Fruit fly (Drosophila melanogaster) whole organism, embryonic: ENCODE results near the gene RabX6.

Source experiments
- Bgb ChIP-seq: fragments of 200-800 bp; sonication (Bioruptor generic); IDR thresholded peaks from 2 replicates; pipeline ENCODE4 v1.3.6; 2022; ENCODE audit warnings: missing biosample characterization, missing genetic modification characterization; ENCODE audit not compliant: partially characterized antibody
- CG10431 ChIP-seq: fragments of 200-800 bp; sonication (Bioruptor generic); optimal IDR thresholded peaks from 3 replicates; lab custom pipeline; 2018; ENCODE audit warnings: missing biosample characterization, mild to moderate bottlenecking, missing genetic modification characterization
- CG10462 ChIP-seq: fragments of 200-800 bp; sonication (Bioruptor generic); optimal IDR thresholded peaks from 2 replicates; lab custom pipeline; 2016; ENCODE audit warnings: missing biosample characterization, missing genetic modification characterization
- CG10959 ChIP-seq: fragments of 200-800 bp; sonication (Bioruptor generic); IDR thresholded peaks from 2 replicates; pipeline ENCODE4 v1.3.6; 2022; ENCODE audit warnings: missing biosample characterization, missing genetic modification characterization
- CG14965 ChIP-seq: fragments of 200-800 bp; sonication (Bioruptor generic); optimal IDR thresholded peaks from 2 replicates; lab custom pipeline; 2016; ENCODE audit warnings: missing biosample characterization, missing genetic modification characterization, borderline replicate concordance
- CG15011 ChIP-seq: fragments of 200-800 bp; sonication (Bioruptor generic); optimal IDR thresholded peaks from 3 replicates; lab custom pipeline; 2018; ENCODE audit warnings: missing biosample characterization, mild to moderate bottlenecking, missing genetic modification characterization
- CG1602 ChIP-seq: fragments of 200-800 bp; sonication (Bioruptor generic); optimal IDR thresholded peaks from 3 replicates; lab custom pipeline; 2016; ENCODE audit warnings: missing biosample characterization, missing genetic modification characterization
- CG16813 ChIP-seq: fragments of 200-800 bp; sonication (Bioruptor generic); IDR thresholded peaks from 3 replicates; pipeline ENCODE4 v1.3.6; 2022; ENCODE audit warnings: missing biosample characterization, missing genetic modification characterization; ENCODE audit not compliant: partially characterized antibody
- CG18262 ChIP-seq: fragments of 200-800 bp; optimal IDR thresholded peaks from 3 replicates; lab custom pipeline; 2019; ENCODE audit warnings: missing biosample characterization, mild to moderate bottlenecking, missing genetic modification characterization, moderate library complexity
- CG2129 ChIP-seq: fragments of 200-800 bp; sonication (Bioruptor generic); IDR thresholded peaks from 2 replicates; pipeline ENCODE4 v1.3.6; 2022; ENCODE audit warnings: missing biosample characterization, missing genetic modification characterization; ENCODE audit not compliant: partially characterized antibody
- CG4360 ChIP-seq: fragments of 200-800 bp; sonication (Bioruptor generic); IDR thresholded peaks from 2 replicates; pipeline ENCODE4 v1.3.6; 2022; ENCODE audit warnings: missing biosample characterization, missing genetic modification characterization
- CG4404 ChIP-seq: fragments of 200-800 bp; sonication (Bioruptor generic); IDR thresholded peaks from 2 replicates; pipeline ENCODE4 v1.3.6; 2022; ENCODE audit warnings: missing biosample characterization, missing genetic modification characterization
- CG5245 ChIP-seq: fragments of 200-800 bp; sonication (Bioruptor generic); optimal IDR thresholded peaks from 3 replicates; lab custom pipeline; 2016; ENCODE audit warnings: missing biosample characterization, missing genetic modification characterization
- CG7556 ChIP-seq: fragments of 200-800 bp; sonication (Bioruptor generic); optimal IDR thresholded peaks from 2 replicates; lab custom pipeline; 2017; ENCODE audit warnings: missing biosample characterization, mild to moderate bottlenecking, missing genetic modification characterization
- D ChIP-seq, 2 experiments: fragments of 200-800 bp in 1 of 2; fragments of >200 bp in 1 of 2; sonication (Bioruptor generic) in 1 of 2; optimal IDR thresholded peaks; 2 replicates in 1 of 2; 3 replicates in 1 of 2; lab custom pipeline; 2017; ENCODE audit warnings: mild to moderate bottlenecking in 1 of 2, missing biosample characterization in 1 of 2, missing genetic modification characterization in 1 of 2, missing genetic modification reagents in 1 of 2
- ERR ChIP-seq: fragments of 200-800 bp; sonication (Bioruptor generic); optimal IDR thresholded peaks from 2 replicates; lab custom pipeline; 2016; ENCODE audit warnings: missing biosample characterization, missing genetic modification characterization
- Ets97D ChIP-seq: fragments of 200-800 bp; sonication (Bioruptor generic); optimal IDR thresholded peaks from 3 replicates; lab custom pipeline; 2016; ENCODE audit warnings: missing biosample characterization, missing genetic modification characterization
- Fer1 ChIP-seq: fragments of 200-800 bp; sonication (Bioruptor generic); optimal IDR thresholded peaks from 2 replicates; lab custom pipeline; 2017; ENCODE audit warnings: missing biosample characterization, mild to moderate bottlenecking, missing genetic modification characterization
- Fer2 ChIP-seq: fragments of 200-800 bp; sonication (Bioruptor generic); optimal IDR thresholded peaks from 2 replicates; lab custom pipeline; 2018; ENCODE audit warnings: missing biosample characterization, mild to moderate bottlenecking, missing genetic modification characterization, moderate library complexity
- HmgZ ChIP-seq: fragments of 200-800 bp; sonication (Bioruptor generic); optimal IDR thresholded peaks from 2 replicates; lab custom pipeline; 2018; ENCODE audit warnings: missing biosample characterization, mild to moderate bottlenecking, missing genetic modification characterization
- Kr ChIP-seq: fragments of 200-800 bp; sonication (Bioruptor generic); optimal IDR thresholded peaks from 2 replicates; lab custom pipeline; 2017; ENCODE audit warnings: missing biosample characterization, mild to moderate bottlenecking, missing genetic modification characterization
- Lhr ChIP-seq: fragments of 200-800 bp; sonication (Bioruptor generic); optimal IDR thresholded peaks from 3 replicates; lab custom pipeline; 2017; ENCODE audit warnings: mild to moderate bottlenecking, missing biosample characterization, missing genetic modification reagents, missing genetic modification characterization
- Mad ChIP-seq: fragments of 200-800 bp; sonication (Bioruptor generic); optimal IDR thresholded peaks from 2 replicates; lab custom pipeline; 2016; ENCODE audit warnings: missing biosample characterization, missing genetic modification characterization
- Max ChIP-seq: fragments of 200-800 bp; sonication (Bioruptor generic); optimal IDR thresholded peaks from 2 replicates; lab custom pipeline; 2016; ENCODE audit warnings: missing biosample characterization, mild to moderate bottlenecking, missing genetic modification characterization
- NC2β ChIP-seq: fragments of 200-800 bp; sonication (Bioruptor generic); optimal IDR thresholded peaks from 2 replicates; lab custom pipeline; 2016; ENCODE audit warnings: missing biosample characterization, missing genetic modification characterization
- NK7.1 ChIP-seq: fragments of 200-800 bp; sonication (Bioruptor generic); optimal IDR thresholded peaks from 3 replicates; lab custom pipeline; 2016; ENCODE audit warnings: missing biosample characterization, missing genetic modification characterization
- Sry-β ChIP-seq: fragments of 200-800 bp; sonication (Bioruptor generic); optimal IDR thresholded peaks from 2 replicates; lab custom pipeline; 2018; ENCODE audit warnings: missing biosample characterization, mild to moderate bottlenecking, missing genetic modification characterization, moderate library complexity
- Vsx1 ChIP-seq: fragments of 200-800 bp; sonication (Bioruptor generic); optimal IDR thresholded peaks from 2 replicates; lab custom pipeline; 2017; ENCODE audit warnings: missing biosample characterization, mild to moderate bottlenecking, missing genetic modification characterization, missing genetic modification reagents
- ab ChIP-seq: fragments of 200-800 bp; sonication (Bioruptor generic); optimal IDR thresholded peaks from 2 replicates; lab custom pipeline; 2016; ENCODE audit warnings: missing biosample characterization, missing genetic modification characterization
- bbx ChIP-seq: fragments of 200-800 bp; sonication (Bioruptor generic); IDR thresholded peaks from 2 replicates; pipeline ENCODE4 v1.3.6; 2022; ENCODE audit warnings: missing biosample characterization, missing genetic modification characterization; ENCODE audit not compliant: partially characterized antibody
- cas ChIP-seq: fragments of 200-800 bp; sonication (Bioruptor generic); IDR thresholded peaks from 2 replicates; pipeline ENCODE4 v1.3.6; 2022; ENCODE audit warnings: missing biosample characterization, missing genetic modification characterization
- dimm ChIP-seq: fragments of 200-800 bp; sonication (Bioruptor generic); IDR thresholded peaks from 2 replicates; pipeline ENCODE4 v1.3.6; 2022; ENCODE audit warnings: missing biosample characterization, missing genetic modification characterization
- disco-r ChIP-seq: fragments of 200-800 bp; sonication (Bioruptor generic); optimal IDR thresholded peaks from 2 replicates; lab custom pipeline; 2016; ENCODE audit warnings: missing biosample characterization, missing genetic modification characterization
- eve ChIP-seq, 2 experiments: fragments of >200 bp; optimal IDR thresholded peaks; 2 replicates each; lab custom pipeline; 2017; ENCODE audit warnings: missing biosample characterization in 2 of 2, missing genetic modification characterization in 2 of 2
- gem ChIP-seq: fragments of 200-800 bp; sonication (Bioruptor generic); optimal IDR thresholded peaks from 2 replicates; lab custom pipeline; 2019; ENCODE audit warnings: missing biosample characterization, mild to moderate bottlenecking, missing genetic modification characterization, moderate library complexity
- lola ChIP-seq, 3 experiments: fragments of >200 bp in 2 of 3; fragments of 200-800 bp in 1 of 3; sonication (Bioruptor generic) in 1 of 3; optimal IDR thresholded peaks; 2 replicates each; lab custom pipeline; 2017 to 2019; ENCODE audit warnings: missing biosample characterization in 3 of 3, missing genetic modification characterization in 3 of 3, mild to moderate bottlenecking in 1 of 3, moderate library complexity in 1 of 3
- lov ChIP-seq, 2 experiments: fragments of 200-800 bp in 1 of 2; fragments of >200 bp in 1 of 2; sonication (Bioruptor generic) in 1 of 2; IDR thresholded peaks in 1 of 2; optimal IDR thresholded peaks in 1 of 2; 2 replicates in 1 of 2; 3 replicates in 1 of 2; pipeline versions ENCODE4 v1.3.6 to Lab custom; 2017 to 2022; ENCODE audit warnings: missing biosample characterization in 1 of 2, missing genetic modification characterization in 1 of 2
- luna ChIP-seq: fragments of 200-800 bp; sonication (Bioruptor generic); optimal IDR thresholded peaks from 2 replicates; lab custom pipeline; 2016; ENCODE audit warnings: missing biosample characterization, missing genetic modification characterization
- maf-S ChIP-seq: fragments of 200-800 bp; sonication (Bioruptor generic); optimal IDR thresholded peaks from 2 replicates; lab custom pipeline; 2016; ENCODE audit warnings: missing biosample characterization, missing genetic modification characterization
- mam ChIP-seq: fragments of 200-800 bp; sonication (Bioruptor generic); optimal IDR thresholded peaks from 3 replicates; lab custom pipeline; 2016; ENCODE audit warnings: missing biosample characterization, missing genetic modification characterization
- mirr ChIP-seq: fragments of 200-800 bp; sonication (Bioruptor generic); optimal IDR thresholded peaks from 3 replicates; lab custom pipeline; 2018; ENCODE audit warnings: missing biosample characterization, mild to moderate bottlenecking, missing genetic modification characterization
- nom ChIP-seq: fragments of 200-800 bp; sonication (Bioruptor generic); optimal IDR thresholded peaks from 2 replicates; lab custom pipeline; 2017; ENCODE audit warnings: missing biosample characterization, missing genetic modification characterization, mild to moderate bottlenecking, moderate library complexity, missing genetic modification reagents
- oc ChIP-seq: fragments of 200-800 bp; sonication (Bioruptor generic); optimal IDR thresholded peaks from 2 replicates; lab custom pipeline; 2018; ENCODE audit warnings: missing biosample characterization, mild to moderate bottlenecking, missing genetic modification characterization, moderate library complexity
- psq ChIP-seq: fragments of 200-800 bp; sonication (Bioruptor generic); optimal IDR thresholded peaks from 2 replicates; lab custom pipeline; 2017; ENCODE audit warnings: missing biosample characterization, missing genetic modification characterization
- so ChIP-seq: fragments of 200-800 bp; sonication (Bioruptor generic); IDR thresholded peaks from 3 replicates; pipeline ENCODE4 v1.3.6; 2022; ENCODE audit warnings: missing biosample characterization, missing genetic modification characterization
- sqz ChIP-seq: fragments of 200-800 bp; sonication (Bioruptor generic); optimal IDR thresholded peaks from 3 replicates; lab custom pipeline; 2018; ENCODE audit warnings: missing biosample characterization, mild to moderate bottlenecking, missing genetic modification characterization
- tgo ChIP-seq: fragments of 200-800 bp; sonication (Bioruptor generic); IDR thresholded peaks from 3 replicates; pipeline ENCODE4 v1.3.6; 2022; ENCODE audit warnings: missing biosample characterization, missing genetic modification characterization
- tup ChIP-seq: fragments of 200-800 bp; sonication (Bioruptor generic); optimal IDR thresholded peaks from 2 replicates; lab custom pipeline; 2016; ENCODE audit warnings: missing biosample characterization, mild to moderate bottlenecking, missing genetic modification characterization, moderate library complexity
- vnd ChIP-seq: fragments of 200-800 bp; sonication (Bioruptor generic); IDR thresholded peaks from 3 replicates; pipeline ENCODE4 v1.3.6; 2022; ENCODE audit warnings: missing biosample characterization, missing genetic modification characterization; ENCODE audit not compliant: partially characterized antibody

RabX6 gene

DNA sequence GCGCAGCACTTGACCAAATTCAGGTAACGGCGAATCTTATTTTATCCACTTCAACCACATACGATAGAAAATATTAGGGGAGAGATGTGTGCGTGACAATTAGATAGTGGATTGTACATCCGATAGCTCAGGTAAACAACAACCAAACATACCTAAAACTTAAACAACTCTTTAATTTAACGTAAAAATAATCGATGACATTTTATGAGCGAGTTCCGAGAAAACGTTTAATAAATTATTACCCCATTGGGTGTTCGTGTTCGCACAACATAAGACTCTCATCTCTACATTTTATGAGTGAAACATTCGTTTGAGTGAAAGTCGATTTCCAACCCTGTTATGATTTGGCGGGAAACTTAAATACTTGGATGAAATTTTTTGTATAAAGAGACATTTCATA, 10.1 kb upstream of the RabX6 start, which contains the start of gene CG17129 (continued):
- TF ChIP-seq Lhr (GFP tag; lab: Kevin White, UChicago) (peak; percentile 17), CG14965 (GFP tag; lab: Kevin White, UChicago) (no peak), gem (tag; lab: Kevin White, UChicago) (peak; percentile 83), Bgb (peak; percentile 95), cas (GFP tag; lab: Robert Waterston, UW) (0 out of 2 replicates have a peak, but pooled peaks have one; percentile 51), tgo (GFP tag; lab: Robert Waterston, UW) (peak; percentile 74), CG5245 (GFP tag; lab: Kevin White, UChicago) (peak; percentile 69), maf-S (GFP tag; lab: Kevin White, UChicago) (peak; percentile 67), disco-r (GFP tag; lab: Kevin White, UChicago) (peak; percentile 34), so (peak; percentile 54; the same call in 1 of the 3 replicates), mam (GFP tag; lab: Kevin White, UChicago) (peak; percentile 92), psq (peak; percentile 3), mirr (GFP tag; lab: Kevin White, UChicago) (no peak), CG1602 (GFP tag; lab: Kevin White, UChicago) (peak; percentile 57), ab (GFP tag; lab: Kevin White, UChicago) (no peak), CG15011 (GFP tag; lab: Kevin White, UChicago) (peak; percentile 33), CG4360 (no peak), lov (optimal IDR thresholded peaks at IDR 0.05; lab: Kevin White, UChicago) (no peak), lov (GFP tag; IDR thresholded peaks at IDR 0.05; lab: Robert Waterston, UW) (no peak), Sry-β (GFP tag; lab: Kevin White, UChicago) (peak; percentile 66), bbx (peak; percentile 90), CG4404 (GFP tag; lab: Robert Waterston, UW) (peak; percentile 75), oc (tag; lab: Kevin White, UChicago) (peak; percentile 28), CG16813 (GFP tag; lab: Robert Waterston, UW) (peak; percentile 92), CG2129 (peak; percentile 94), Ets97D (GFP tag; lab: Kevin White, UChicago) (peak; percentile 73), eve (GFP tag; optimal IDR thresholded peaks at IDR 0.05; lab: Kevin White, UChicago) (no peak), Fer1 (no peak), ERR (peak; percentile 66), CG18262 (peak; percentile 74), CG10462 (GFP tag; lab: Kevin White, UChicago) (peak; percentile 9), lola (GFP tag; optimal IDR thresholded peaks at IDR 0.05; lab: Kevin White, UChicago) (peak in 1 of 3 experiments; percentile 76), tup (GFP tag; lab: Kevin White, UChicago) (peak; percentile 14), Kr (GFP tag; lab: Kevin White, UChicago) (peak; percentile 28), HmgZ (tag; lab: Kevin White, UChicago) (peak; percentile 81), NK7.1 (GFP tag; lab: Kevin White, UChicago) (peak; percentile 60), dimm (GFP tag; lab: Robert Waterston, UW) (no peak), NC2β (GFP tag; lab: Kevin White, UChicago) (peak; percentile 79), nom (no peak), luna (GFP tag; lab: Kevin White, UChicago) (peak; percentile 54), CG10959 (peak; percentile 72), Fer2 (tag; lab: Kevin White, UChicago) (peak; percentile 28), Mad (peak; percentile 56), Max (GFP tag; lab: Kevin White, UChicago) (peak; percentile 37), CG10431 (no peak), sqz (GFP tag; lab: Kevin White, UChicago) (no peak), CG7556 (GFP tag; lab: Kevin White, UChicago) (peak; percentile 65), D (optimal IDR thresholded peaks at IDR 0.05; lab: Kevin White, UChicago) (no peak), D (GFP tag; optimal IDR thresholded peaks at IDR 0.05; lab: Kevin White, UChicago) (peak; percentile 38), vnd (GFP tag; lab: Robert Waterston, UW) (peak; percentile 95), Vsx1 (GFP tag; lab: Kevin White, UChicago) (no peak)
